Fruit fly (Drosophila melanogaster) whole organism, embryonic: ENCODE data around the gene CG43439.

ENCODE experiments used
- Aef1 ChIP-seq: fragments of 200-800 bp; sonication (Bioruptor generic); IDR thresholded peaks from 3 replicates; pipeline ENCODE4 v1.3.6; 2022; ENCODE audit warnings: missing biosample characterization, missing genetic modification characterization
- Bgb ChIP-seq: fragments of 200-800 bp; sonication (Bioruptor generic); IDR thresholded peaks from 2 replicates; pipeline ENCODE4 v1.3.6; 2022; ENCODE audit warnings: missing biosample characterization, missing genetic modification characterization; ENCODE audit not compliant: partially characterized antibody
- C15 ChIP-seq: fragments of 200-800 bp; sonication (Bioruptor generic); IDR thresholded peaks from 3 replicates; pipeline ENCODE4 v1.3.6; 2022; ENCODE audit warnings: missing biosample characterization, missing genetic modification characterization
- CG10209 ChIP-seq: fragments of 200-800 bp; sonication (Bioruptor generic); optimal IDR thresholded peaks from 3 replicates; lab custom pipeline; 2017; ENCODE audit warnings: missing biosample characterization, mild to moderate bottlenecking, missing genetic modification characterization, missing genetic modification reagents
- CG11504 ChIP-seq: fragments of 200-800 bp; sonication (Bioruptor generic); optimal IDR thresholded peaks from 3 replicates; lab custom pipeline; 2019; ENCODE audit warnings: missing biosample characterization, mild to moderate bottlenecking, missing genetic modification characterization, moderate library complexity
- CG12104 ChIP-seq: fragments of 200-800 bp; sonication (Bioruptor generic); optimal IDR thresholded peaks from 3 replicates; lab custom pipeline; 2016; ENCODE audit warnings: missing biosample characterization, missing genetic modification characterization
- CG12155 ChIP-seq: fragments of 200-800 bp; sonication (Bioruptor generic); optimal IDR thresholded peaks from 3 replicates; lab custom pipeline; 2016; ENCODE audit warnings: missing biosample characterization, missing genetic modification characterization
- CG14667 ChIP-seq: fragments of 200-800 bp; sonication (Bioruptor generic); IDR thresholded peaks from 2 replicates; pipeline ENCODE4 v1.3.6; 2022; ENCODE audit warnings: missing biosample characterization, missing genetic modification characterization
- CG15011 ChIP-seq: fragments of 200-800 bp; sonication (Bioruptor generic); optimal IDR thresholded peaks from 3 replicates; lab custom pipeline; 2018; ENCODE audit warnings: missing biosample characterization, mild to moderate bottlenecking, missing genetic modification characterization
- CG16779 ChIP-seq: fragments of 200-800 bp; sonication (Bioruptor generic); IDR thresholded peaks from 2 replicates; pipeline ENCODE4 v1.3.6; 2022; ENCODE audit warnings: missing biosample characterization, missing genetic modification characterization
- CG16815 ChIP-seq: fragments of 200-800 bp; sonication (Bioruptor generic); optimal IDR thresholded peaks from 3 replicates; lab custom pipeline; 2017; ENCODE audit warnings: missing biosample characterization, mild to moderate bottlenecking, missing genetic modification characterization
- CG18476 ChIP-seq: fragments of 200-800 bp; sonication (Bioruptor generic); optimal IDR thresholded peaks from 2 replicates; lab custom pipeline; 2016; ENCODE audit warnings: missing biosample characterization, mild to moderate bottlenecking, missing genetic modification characterization
- CG2202 ChIP-seq: fragments of 200-800 bp; sonication (Bioruptor generic); optimal IDR thresholded peaks from 2 replicates; lab custom pipeline; 2018; ENCODE audit warnings: missing biosample characterization, mild to moderate bottlenecking, missing genetic modification characterization
- CG3407 ChIP-seq: fragments of 200-800 bp; sonication (Bioruptor generic); optimal IDR thresholded peaks from 2 replicates; lab custom pipeline; 2018; ENCODE audit warnings: missing biosample characterization, mild to moderate bottlenecking, missing genetic modification characterization
- CG3847 ChIP-seq: fragments of 200-800 bp; sonication (Bioruptor generic); IDR thresholded peaks from 2 replicates; pipeline ENCODE4 v1.3.6; 2022; ENCODE audit warnings: missing biosample characterization, missing genetic modification characterization
- CG6175 ChIP-seq: fragments of 200-800 bp; sonication (Bioruptor generic); IDR thresholded peaks from 3 replicates; pipeline ENCODE4 v1.3.6; 2022; ENCODE audit warnings: missing biosample characterization, missing genetic modification characterization
- CG7357 ChIP-seq: fragments of 200-800 bp; sonication (Bioruptor generic); IDR thresholded peaks from 3 replicates; pipeline ENCODE4 v1.3.6; 2022; ENCODE audit warnings: missing biosample characterization, missing genetic modification characterization
- CG8478 ChIP-seq: fragments of >200 bp; optimal IDR thresholded peaks from 2 replicates; lab custom pipeline; 2018
- CG8765 ChIP-seq: fragments of 200-800 bp; sonication (Bioruptor generic); IDR thresholded peaks from 2 replicates; pipeline ENCODE4 v1.3.6; 2022; ENCODE audit warnings: missing biosample characterization, missing genetic modification characterization
- CG9932 ChIP-seq: fragments of 200-800 bp; sonication (Bioruptor generic); IDR thresholded peaks from 2 replicates; pipeline ENCODE4 v1.3.6; 2022; ENCODE audit warnings: missing biosample characterization, missing genetic modification characterization
- CkIIα-i1 ChIP-seq: fragments of 200-800 bp; sonication (Bioruptor generic); IDR thresholded peaks from 2 replicates; pipeline ENCODE4 v1.3.6; 2022; ENCODE audit warnings: missing biosample characterization, missing genetic modification characterization
- E2f1 ChIP-seq: fragments of 200-800 bp; sonication (Bioruptor generic); IDR thresholded peaks from 2 replicates; pipeline ENCODE4 v1.3.6; 2022; ENCODE audit warnings: missing biosample characterization, missing genetic modification characterization
- Fer2 ChIP-seq: fragments of 200-800 bp; sonication (Bioruptor generic); optimal IDR thresholded peaks from 2 replicates; lab custom pipeline; 2018; ENCODE audit warnings: missing biosample characterization, mild to moderate bottlenecking, missing genetic modification characterization, moderate library complexity
- GATAe ChIP-seq: fragments of 200-800 bp; sonication (Bioruptor generic); conservative IDR thresholded peaks from 2 replicates; pipeline ENCODE4 v1.3.6; 2022; ENCODE audit warnings: missing biosample characterization, missing genetic modification characterization
- Lhr ChIP-seq: fragments of 200-800 bp; sonication (Bioruptor generic); optimal IDR thresholded peaks from 3 replicates; lab custom pipeline; 2017; ENCODE audit warnings: mild to moderate bottlenecking, missing biosample characterization, missing genetic modification reagents, missing genetic modification characterization
- MBD-R2 ChIP-seq: fragments of 200-800 bp; sonication (Bioruptor generic); IDR thresholded peaks from 2 replicates; pipeline ENCODE4 v1.3.6; 2022; ENCODE audit warnings: missing biosample characterization, missing genetic modification characterization
- MESR4 ChIP-seq: fragments of 200-800 bp; sonication (Bioruptor generic); optimal IDR thresholded peaks from 2 replicates; lab custom pipeline; 2018; ENCODE audit warnings: missing biosample characterization, mild to moderate bottlenecking, missing genetic modification characterization, moderate library complexity
- Med ChIP-seq: fragments of 200-800 bp; sonication (Bioruptor generic); peaks from one replicate; lab custom pipeline; 2016; ENCODE audit warnings: missing biosample characterization, missing genetic modification characterization, mild to moderate bottlenecking, inconsistent platforms, moderate library complexity
- bigmax ChIP-seq: fragments of 200-800 bp; sonication (Bioruptor generic); optimal IDR thresholded peaks from 2 replicates; lab custom pipeline; 2018; ENCODE audit warnings: missing biosample characterization, mild to moderate bottlenecking, missing genetic modification characterization
- bsh ChIP-seq, 2 experiments: fragments of 200-800 bp; sonication (Bioruptor generic); optimal IDR thresholded peaks; 2 replicates each; lab custom pipeline; 2017 to 2018; ENCODE audit warnings: mild to moderate bottlenecking in 2 of 2, missing biosample characterization in 2 of 2, missing genetic modification characterization in 2 of 2, moderate library complexity in 1 of 2
- cg ChIP-seq: fragments of 200-800 bp; sonication (Bioruptor generic); optimal IDR thresholded peaks from 3 replicates; lab custom pipeline; 2019; ENCODE audit warnings: missing biosample characterization, mild to moderate bottlenecking, missing genetic modification characterization, moderate library complexity
- chm ChIP-seq: fragments of 200-800 bp; sonication (Bioruptor generic); IDR thresholded peaks from 2 replicates; pipeline ENCODE4 v1.3.6; 2022; ENCODE audit warnings: missing biosample characterization, missing genetic modification characterization
- dpn ChIP-seq, 2 experiments: fragments of 200-800 bp; sonication (Bioruptor generic); optimal IDR thresholded peaks; 3 replicates each; lab custom pipeline; 2016; ENCODE audit warnings: missing biosample characterization in 2 of 2, missing genetic modification characterization in 2 of 2
- en ChIP-seq: fragments of 200-800 bp; sonication (Bioruptor generic); optimal IDR thresholded peaks from 2 replicates; lab custom pipeline; 2016; ENCODE audit warnings: missing biosample characterization, missing genetic modification characterization
- jumu ChIP-seq: fragments of 200-800 bp; sonication (Bioruptor generic); optimal IDR thresholded peaks from 3 replicates; lab custom pipeline; 2016; ENCODE audit warnings: missing biosample characterization, missing genetic modification characterization
- kah ChIP-seq: fragments of 200-800 bp; sonication (Bioruptor generic); optimal IDR thresholded peaks from 2 replicates; lab custom pipeline; 2018; ENCODE audit warnings: missing biosample characterization, mild to moderate bottlenecking, missing genetic modification characterization
- klu ChIP-seq: fragments of 200-800 bp; sonication (Bioruptor generic); IDR thresholded peaks from 2 replicates; pipeline ENCODE4 v1.3.6; 2022; ENCODE audit warnings: missing biosample characterization, missing genetic modification characterization
- lbe ChIP-seq: fragments of 200-800 bp; sonication (Bioruptor generic); optimal IDR thresholded peaks from 2 replicates; lab custom pipeline; 2016; ENCODE audit warnings: missing biosample characterization, mild to moderate bottlenecking, missing genetic modification characterization
- org-1 ChIP-seq: fragments of 200-800 bp; sonication (Bioruptor generic); optimal IDR thresholded peaks from 2 replicates; lab custom pipeline; 2017; ENCODE audit warnings: missing biosample characterization, missing genetic modification characterization
- peb ChIP-seq: fragments of 200-800 bp; sonication (Bioruptor generic); IDR thresholded peaks from 2 replicates; pipeline ENCODE4 v1.3.6; 2022; ENCODE audit warnings: missing biosample characterization, missing genetic modification characterization
- pnt ChIP-seq: fragments of 200-800 bp; sonication (Bioruptor generic); optimal IDR thresholded peaks from 3 replicates; lab custom pipeline; 2016; ENCODE audit warnings: missing biosample characterization, missing genetic modification characterization
- ro ChIP-seq: fragments of 200-800 bp; sonication (Bioruptor generic); IDR thresholded peaks from 2 replicates; pipeline ENCODE4 v1.3.6; 2022; ENCODE audit warnings: missing biosample characterization, missing genetic modification characterization
- sens ChIP-seq: fragments of 200-800 bp; sonication (Bioruptor generic); peaks from one replicate; lab custom pipeline; 2016; ENCODE audit warnings: missing biosample characterization, missing genetic modification characterization
- seq ChIP-seq: fragments of 200-800 bp; sonication (Bioruptor generic); IDR thresholded peaks from 2 replicates; pipeline ENCODE4 v1.3.6; 2022; ENCODE audit warnings: missing biosample characterization, missing genetic modification characterization
- sim ChIP-seq: fragments of 200-800 bp; sonication (Bioruptor generic); IDR thresholded peaks from 2 replicates; pipeline ENCODE4 v1.3.6; 2022; ENCODE audit warnings: missing biosample characterization, missing genetic modification characterization
- so ChIP-seq: fragments of 200-800 bp; sonication (Bioruptor generic); IDR thresholded peaks from 3 replicates; pipeline ENCODE4 v1.3.6; 2022; ENCODE audit warnings: missing biosample characterization, missing genetic modification characterization
- sqz ChIP-seq: fragments of 200-800 bp; sonication (Bioruptor generic); optimal IDR thresholded peaks from 3 replicates; lab custom pipeline; 2018; ENCODE audit warnings: missing biosample characterization, mild to moderate bottlenecking, missing genetic modification characterization
- sr ChIP-seq: fragments of 200-800 bp; sonication (Bioruptor generic); IDR thresholded peaks from 3 replicates; pipeline ENCODE4 v1.3.6; 2022; ENCODE audit warnings: missing biosample characterization, missing genetic modification characterization
- tup ChIP-seq: fragments of 200-800 bp; sonication (Bioruptor generic); optimal IDR thresholded peaks from 2 replicates; lab custom pipeline; 2016; ENCODE audit warnings: missing biosample characterization, mild to moderate bottlenecking, missing genetic modification characterization, moderate library complexity
- unc-4 ChIP-seq: fragments of 200-800 bp; sonication (Bioruptor generic); IDR thresholded peaks from 2 replicates; pipeline ENCODE4 v1.3.6; 2022; ENCODE audit warnings: missing biosample characterization, missing genetic modification characterization; ENCODE audit not compliant: partially characterized antibody
- wek ChIP-seq: fragments of 200-800 bp; sonication (Bioruptor generic); optimal IDR thresholded peaks from 3 replicates; lab custom pipeline; 2018; ENCODE audit warnings: missing biosample characterization, mild to moderate bottlenecking, missing genetic modification characterization, moderate library complexity

CG43439 gene

DNA sequence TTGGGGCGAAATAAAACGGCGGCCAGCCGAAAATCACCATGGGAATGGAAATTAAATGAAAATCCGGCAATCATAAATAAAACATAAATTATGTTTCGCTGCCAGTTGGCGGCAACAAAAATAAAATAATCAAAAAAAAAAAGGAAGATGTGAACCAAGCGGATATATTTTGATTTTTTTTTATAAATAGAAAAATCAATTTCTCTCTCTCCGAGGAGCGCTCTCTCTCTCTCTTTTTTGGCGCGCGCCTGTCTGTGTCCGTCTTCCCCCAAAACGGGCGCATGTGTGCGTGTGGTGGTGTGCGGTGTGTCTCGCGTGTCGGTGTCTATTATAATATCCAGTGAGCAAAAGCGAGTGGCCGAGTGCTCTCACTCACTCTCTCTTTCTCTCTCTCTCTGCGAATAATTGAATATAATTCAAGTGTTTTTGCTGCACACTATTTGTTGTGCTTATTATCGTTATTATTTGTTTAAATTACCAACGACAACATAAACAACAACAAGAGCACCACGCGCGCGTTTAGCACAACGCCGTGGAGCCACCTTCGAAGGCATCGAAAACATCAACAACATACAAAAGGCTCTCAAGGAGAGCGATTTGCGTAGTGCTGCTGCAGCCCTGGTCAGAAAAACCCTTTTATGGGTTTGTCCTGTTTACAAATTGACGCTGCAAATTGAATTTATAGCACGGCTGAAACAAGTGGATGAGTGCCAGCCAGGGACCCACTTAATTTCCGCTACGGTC lies 41.0 kb downstream of the CG43439 start (continued):
- TF ChIP-seq CG12104 (GFP tag; lab: Kevin White, UChicago) (no peak), Aef1 (no peak), jumu (GFP tag; lab: Kevin White, UChicago) (no peak), Lhr (no peak), klu (GFP tag; lab: Robert Waterston, UW) (no peak), MESR4 (GFP tag; lab: Kevin White, UChicago) (no peak), CG11504 (tag; lab: Kevin White, UChicago) (no peak), CG18476 (GFP tag; lab: Kevin White, UChicago) (no peak), E2f1 (no peak), dpn (GFP tag; optimal IDR thresholded peaks at IDR 0.05; lab: Kevin White, UChicago) (no peak), CG12155 (GFP tag; lab: Kevin White, UChicago) (no peak), Med (GFP tag; lab: Kevin White, UChicago) (peak; percentile 29), lbe (no peak), pnt (no peak), peb (GFP tag; lab: Robert Waterston, UW) (no peak), sqz (peak; percentile 70), CG14667 (GFP tag; lab: Robert Waterston, UW) (no peak), CG16779 (GFP tag; lab: Robert Waterston, UW) (no peak), bsh (GFP tag; optimal IDR thresholded peaks at IDR 0.05; lab: Kevin White, UChicago) (no peak), chm (GFP tag; lab: Robert Waterston, UW) (no peak), sim (GFP tag; lab: Robert Waterston, UW) (no peak), en (GFP tag; lab: Kevin White, UChicago) (no peak), GATAe (GFP tag; lab: Robert Waterston, UW) (no peak), tup (GFP tag; lab: Kevin White, UChicago) (no peak), CG2202 (tag; lab: Kevin White, UChicago) (no peak), cg (GFP tag; lab: Kevin White, UChicago) (peak; percentile 64), CG15011 (GFP tag; lab: Kevin White, UChicago) (no peak), C15 (GFP tag; lab: Robert Waterston, UW) (no peak), kah (GFP tag; lab: Kevin White, UChicago) (peak; percentile 8), CG6175 (GFP tag; lab: Robert Waterston, UW) (no peak), CkIIα-i1 (GFP tag; lab: Robert Waterston, UW) (no peak), CG10209 (GFP tag; lab: Kevin White, UChicago) (no peak), wek (no peak), CG3407 (GFP tag; lab: Kevin White, UChicago) (no peak), org-1 (GFP tag; lab: Kevin White, UChicago) (no peak), seq (peak; percentile 43; the same call in 1 of the 2 replicates), unc-4 (GFP tag; lab: Robert Waterston, UW) (0 out of 2 replicates have a peak, but pooled peaks have one; percentile 24), CG8478 (lab: Kevin White, UChicago) (no peak), bigmax (GFP tag; lab: Kevin White, UChicago) (no peak), so (GFP tag; lab: Robert Waterston, UW) (peak; percentile 14; the same call in 1 of the 3 replicates), CG16815 (GFP tag; lab: Kevin White, UChicago) (no peak), sr (GFP tag; lab: Robert Waterston, UW) (no peak), CG9932 (no peak), MBD-R2 (GFP tag; lab: Robert Waterston, UW) (no peak), ro (GFP tag; lab: Robert Waterston, UW) (no peak), sens (GFP tag; lab: Kevin White, UChicago) (peak; percentile 58), Bgb (no peak), CG7357 (GFP tag; lab: Robert Waterston, UW) (no peak), CG8765 (GFP tag; lab: Robert Waterston, UW) (no peak), Fer2 (tag; lab: Kevin White, UChicago) (no peak), CG3847 (GFP tag; lab: Robert Waterston, UW) (no peak)
